Worm (Caenorhabditis elegans) whole organism, L2 larva: Measurements from ENCODE around the gene F20D6.10.

Experiments
- C34F6.9 ChIP-seq: fragments of 150-350 bp; optimal IDR thresholded peaks from 2 replicates; lab custom pipeline; 2014; ENCODE audit warnings: missing biosample characterization, missing genetic modification characterization
- Y55F3AM.14 ChIP-seq: fragments of 200-800 bp; sonication (Bioruptor generic); optimal IDR thresholded peaks from 2 replicates; lab custom pipeline; 2018; ENCODE audit warnings: mild to moderate bottlenecking, missing genetic modification characterization, missing compliant biosample characterization
- ZK546.5 ChIP-seq: sonication (generic microtip); optimal IDR thresholded peaks from 2 replicates; lab custom pipeline; 2017; ENCODE audit warnings: missing biosample characterization, missing genetic modification characterization
- alr-1 ChIP-seq: fragments of 150-350 bp; optimal IDR thresholded peaks from 2 replicates; lab custom pipeline; 2014; ENCODE audit warnings: missing biosample characterization, missing genetic modification characterization
- aly-2 ChIP-seq: fragments of 150-350 bp; optimal IDR thresholded peaks from 2 replicates; lab custom pipeline; 2014; ENCODE audit warnings: missing biosample characterization, missing genetic modification characterization
- blmp-1 ChIP-seq: sonication (generic microtip); optimal IDR thresholded peaks from 2 replicates; lab custom pipeline; 2017; ENCODE audit warnings: missing genetic modification characterization, mild to moderate bottlenecking, missing compliant biosample characterization, antibody characterized with exemption, moderate library complexity; ENCODE audit not compliant: insufficient read depth
- ceh-82 ChIP-seq: fragments of 150-350 bp; optimal IDR thresholded peaks from 2 replicates; lab custom pipeline; 2014; ENCODE audit warnings: missing biosample characterization, missing genetic modification characterization
- elt-1 ChIP-seq: fragments of 150-350 bp; optimal IDR thresholded peaks from 2 replicates; lab custom pipeline; 2014; ENCODE audit warnings: missing biosample characterization, missing genetic modification characterization
- elt-3 ChIP-seq: sonication (generic microtip); optimal IDR thresholded peaks from 2 replicates; lab custom pipeline; 2017; ENCODE audit warnings: missing biosample characterization, missing genetic modification characterization
- fos-1 ChIP-seq: fragments of 150-350 bp; optimal IDR thresholded peaks from 2 replicates; lab custom pipeline; 2014; ENCODE audit warnings: missing biosample characterization, missing genetic modification characterization
- gmeb-1 ChIP-seq: fragments of 150-350 bp; optimal IDR thresholded peaks from 2 replicates; lab custom pipeline; 2014; ENCODE audit warnings: missing biosample characterization, missing genetic modification characterization
- lin-39 ChIP-seq: fragments of 150-350 bp; optimal IDR thresholded peaks from 2 replicates; lab custom pipeline; 2014; ENCODE audit warnings: missing biosample characterization, missing genetic modification reagents, missing genetic modification characterization
- lsy-2 ChIP-seq, 2 experiments: fragments of 150-350 bp in 1 of 2; sonication (generic microtip) in 1 of 2; optimal IDR thresholded peaks; 2 replicates each; lab custom pipeline; 2014 to 2017; ENCODE audit warnings: missing biosample characterization in 2 of 2, missing genetic modification characterization in 2 of 2
- nhr-10 ChIP-seq: sonication (generic microtip); optimal IDR thresholded peaks from 2 replicates; lab custom pipeline; 2017; ENCODE audit warnings: missing biosample characterization, missing genetic modification characterization
- nhr-11 ChIP-seq: fragments of 150-350 bp; optimal IDR thresholded peaks from 2 replicates; lab custom pipeline; 2014; ENCODE audit warnings: missing biosample characterization, missing genetic modification characterization
- nhr-12 ChIP-seq: fragments of 150-350 bp; optimal IDR thresholded peaks from 2 replicates; lab custom pipeline; 2014; ENCODE audit warnings: missing biosample characterization, missing genetic modification characterization
- nhr-21 ChIP-seq: fragments of 150-350 bp; optimal IDR thresholded peaks from 2 replicates; lab custom pipeline; 2014; ENCODE audit warnings: missing biosample characterization, missing genetic modification characterization
- nhr-23 ChIP-seq: fragments of 150-350 bp; optimal IDR thresholded peaks from 2 replicates; lab custom pipeline; 2014; ENCODE audit warnings: missing biosample characterization, missing genetic modification reagents, missing genetic modification characterization
- nhr-25 ChIP-seq: fragments of 150-350 bp; sonication (generic microtip); optimal IDR thresholded peaks from 3 replicates; lab custom pipeline; 2014; ENCODE audit warnings: missing biosample characterization, missing genetic modification characterization
- nhr-77 ChIP-seq: fragments of 150-350 bp; optimal IDR thresholded peaks from 2 replicates; lab custom pipeline; 2014; ENCODE audit warnings: missing biosample characterization, missing genetic modification characterization
- sma-3 ChIP-seq: sonication (generic microtip); optimal IDR thresholded peaks from 2 replicates; lab custom pipeline; 2016; ENCODE audit warnings: missing genetic modification reagents, missing genetic modification characterization, missing compliant biosample characterization
- snpc-4 ChIP-seq: fragments of 150-350 bp; optimal IDR thresholded peaks from 2 replicates; lab custom pipeline; 2014; ENCODE audit warnings: missing biosample characterization, missing genetic modification characterization
- unc-39 ChIP-seq: fragments of 150-350 bp; optimal IDR thresholded peaks from 2 replicates; lab custom pipeline; 2014; ENCODE audit warnings: missing biosample characterization, missing genetic modification characterization
- unc-55 ChIP-seq: fragments of 150-350 bp; sonication (generic microtip); optimal IDR thresholded peaks from 3 replicates; lab custom pipeline; 2014; ENCODE audit warnings: missing biosample characterization, missing genetic modification reagents, missing genetic modification characterization
- unc-62 ChIP-seq: fragments of 150-350 bp; optimal IDR thresholded peaks from 2 replicates; lab custom pipeline; 2014; ENCODE audit warnings: missing biosample characterization, missing genetic modification reagents, missing genetic modification characterization
- zag-1 ChIP-seq: fragments of 150-350 bp; optimal IDR thresholded peaks from 2 replicates; lab custom pipeline; 2014; ENCODE audit warnings: missing biosample characterization, missing genetic modification characterization
- ztf-1 ChIP-seq: fragments of 200-800 bp; sonication (Bioruptor generic); conservative IDR thresholded peaks from 2 replicates; pipeline ENCODE4 v1.3.6; 2022; ENCODE audit warnings: missing genetic modification characterization, missing compliant biosample characterization
- ztf-11 ChIP-seq: sonication (generic microtip); optimal IDR thresholded peaks from 2 replicates; lab custom pipeline; 2017; ENCODE audit warnings: missing biosample characterization, missing genetic modification characterization
- ztf-4 ChIP-seq: fragments of 150-350 bp; optimal IDR thresholded peaks from 2 replicates; lab custom pipeline; 2014; ENCODE audit warnings: missing biosample characterization, missing genetic modification characterization

Gene F20D6.10

DNA sequence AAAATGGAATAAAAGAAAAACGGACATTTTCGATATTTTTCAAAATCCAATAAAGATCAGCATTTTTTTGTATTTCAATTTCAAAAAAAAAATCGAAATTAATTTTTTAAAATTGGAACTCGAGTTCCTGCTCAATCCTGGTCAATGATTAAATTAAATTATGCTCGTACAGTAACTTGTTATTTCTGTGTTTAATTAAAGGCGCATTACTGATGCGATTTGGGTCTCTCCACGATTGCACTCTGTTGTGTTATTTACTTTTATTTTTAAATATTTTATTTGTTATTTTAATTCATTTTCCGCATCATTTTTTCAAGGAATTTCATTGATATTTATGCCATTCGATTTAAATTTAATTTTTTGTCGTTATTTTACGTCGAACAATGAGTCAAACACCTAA, 17.5 kb downstream of the F20D6.10 start:
- TF ChIP-seq ZK546.5 (tag; lab: Kevin White, UChicago) (no peak), ztf-4 (no peak), lsy-2 (tag; optimal IDR thresholded peaks at IDR 0.05; lab: Kevin White, UChicago) (no peak), sma-3 (GFP tag; lab: Kevin White, UChicago) (no peak), ceh-82 (no peak), alr-1 (tag; lab: Kevin White, UChicago) (no peak), ztf-11 (tag; lab: Kevin White, UChicago) (no peak), nhr-10 (no peak), snpc-4 (tag; lab: Kevin White, UChicago) (no peak), nhr-25 (tag; lab: Kevin White, UChicago) (no peak)

DNA sequence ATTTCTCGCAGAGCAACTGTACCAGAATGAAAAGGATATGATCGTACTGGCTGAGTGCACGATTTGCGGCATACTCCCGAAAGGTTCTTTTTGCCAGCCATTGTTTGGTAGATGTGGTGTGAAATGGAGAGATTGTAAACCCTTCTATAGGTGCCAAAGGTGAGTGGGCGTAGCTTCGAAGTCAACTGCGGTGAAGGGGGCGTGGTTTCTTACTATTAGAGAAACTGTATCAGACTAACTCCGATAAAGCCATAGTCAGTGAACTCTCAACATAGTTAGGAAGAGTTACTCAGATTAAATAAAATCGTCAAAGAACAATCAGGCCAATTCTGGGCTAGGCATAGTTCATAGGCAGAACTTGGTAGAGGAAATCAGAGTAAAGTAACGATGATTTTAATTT, 18.4 kb downstream of the F20D6.10 start, which contains the start of gene F20D6.9:
F20D6.9 (minus strand) TSS at position 101 of the 400 bp plus-strand sequence.
- no peak for TF ChIP-seq gmeb-1 (tag; lab: Kevin White, UChicago)

DNA sequence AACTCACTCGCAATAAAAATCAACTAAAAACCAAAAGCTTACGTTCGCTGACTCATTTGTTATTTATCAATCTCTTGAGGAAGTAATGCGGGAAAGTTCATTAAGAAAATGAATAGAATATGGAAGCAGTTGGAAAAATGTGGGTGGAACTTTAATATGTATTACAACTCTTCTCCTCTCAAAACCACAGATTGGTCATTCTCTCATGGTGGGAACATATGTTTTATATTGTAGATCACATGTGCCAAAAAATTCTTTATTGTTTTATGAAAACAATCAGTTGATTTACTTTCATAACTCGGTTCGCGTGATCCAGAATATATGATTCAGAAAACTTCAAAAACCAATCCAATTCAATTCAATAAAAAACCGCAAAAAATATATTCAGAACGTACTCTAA, 24.1 kb downstream of the F20D6.10 start:
- no peak for TF ChIP-seq nhr-11 (tag; lab: Kevin White, UChicago)
- peak; percentile 42 for TF ChIP-seq unc-55
- no peak for TF ChIP-seq ztf-4
- TF ChIP-seq sma-3 (GFP tag; lab: Kevin White, UChicago): no peak
- TF ChIP-seq nhr-21 (tag; lab: Kevin White, UChicago): no peak
- TF ChIP-seq nhr-10: no peak
- TF ChIP-seq snpc-4 (tag; lab: Kevin White, UChicago): no peak
- TF ChIP-seq, all 48 proteins: peak for 1

DNA sequence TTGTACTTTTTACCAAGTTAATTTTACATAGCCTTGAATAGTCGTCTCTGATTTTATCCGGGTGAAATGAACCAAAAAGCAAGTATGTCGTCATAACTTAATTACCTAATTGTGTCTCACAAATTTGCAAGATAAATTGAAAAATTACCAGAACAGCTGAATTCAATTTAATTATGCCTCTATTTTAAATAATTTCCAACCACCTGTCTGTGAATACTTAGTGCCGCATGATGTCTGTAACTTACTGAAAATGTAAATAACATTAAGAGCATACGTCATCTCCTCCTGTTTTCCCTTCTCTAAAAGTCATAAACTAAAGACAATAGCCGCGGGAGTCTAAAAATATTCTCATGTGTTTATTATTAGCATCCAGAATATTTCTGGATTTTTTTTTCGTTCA, 25.4 kb downstream of the F20D6.10 start:
- no peak for TF ChIP-seq alr-1 (tag; lab: Kevin White, UChicago)
- TF ChIP-seq unc-62: no peak
- no peak for TF ChIP-seq fos-1 (tag; lab: Kevin White, UChicago)
- no peak for TF ChIP-seq nhr-23
- no peak for TF ChIP-seq ztf-1
- TF ChIP-seq unc-39: no peak
- no peak for TF ChIP-seq nhr-11 (tag; lab: Kevin White, UChicago)
- no peak for TF ChIP-seq elt-3 (tag; lab: Kevin White, UChicago)
- no peak for TF ChIP-seq C34F6.9 (tag; lab: Kevin White, UChicago)
- TF ChIP-seq lin-39: no peak

DNA sequence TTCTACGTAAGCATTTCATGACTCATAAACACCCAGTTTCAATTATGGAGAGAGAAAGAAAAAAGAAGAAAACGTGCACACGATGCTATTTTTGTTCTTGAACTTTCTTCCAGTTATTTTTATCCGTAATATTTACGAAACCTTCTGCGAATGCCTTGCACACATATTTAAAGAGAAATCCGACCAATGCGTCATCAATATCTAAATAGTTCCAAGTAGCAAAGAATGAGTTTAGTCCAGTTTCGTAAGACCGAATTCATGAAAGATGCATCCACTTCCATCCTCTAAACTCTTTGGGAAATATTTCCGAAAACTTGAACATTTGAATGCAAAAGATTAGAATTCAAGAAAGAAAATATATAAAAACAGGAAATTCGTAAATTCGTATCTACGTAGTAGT, 26.6 kb downstream of the F20D6.10 start:
- TF ChIP-seq nhr-21 (tag; lab: Kevin White, UChicago) (no peak), unc-55 (peak; percentile 56)

DNA sequence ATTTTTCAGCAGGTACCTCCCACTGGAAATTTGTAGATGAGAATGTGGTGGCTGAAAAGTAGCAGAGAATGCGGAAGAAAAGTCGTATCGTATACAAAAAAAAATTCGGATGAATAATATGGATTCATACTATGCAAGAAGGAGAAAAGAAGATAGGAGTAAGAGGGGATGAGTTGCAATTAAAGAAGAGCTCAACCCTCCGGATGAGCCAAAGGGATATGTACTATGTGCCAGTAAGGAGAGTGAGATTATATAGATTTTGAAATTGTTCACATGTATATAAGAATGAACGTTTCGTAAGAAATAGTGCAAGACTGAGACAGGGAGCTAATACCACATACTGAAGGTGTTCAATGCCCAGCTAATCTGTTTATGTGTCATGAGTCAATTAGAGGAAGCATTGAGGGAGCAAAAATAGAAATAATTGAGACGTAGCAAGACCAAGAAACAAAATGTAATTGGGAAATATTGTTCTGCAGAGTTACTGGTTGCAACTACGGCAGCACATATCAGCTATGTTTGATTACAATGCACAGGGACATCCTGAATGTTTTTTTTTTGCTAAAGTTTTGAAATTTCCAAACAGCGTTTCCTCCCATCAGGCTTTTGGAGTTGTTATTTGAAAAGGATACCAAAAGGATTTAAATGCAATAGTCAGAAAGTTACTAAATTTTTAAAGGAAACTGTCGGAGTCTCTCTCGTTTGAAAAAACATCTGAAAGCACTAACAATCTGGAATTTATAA, 27.3 kb downstream of the F20D6.10 start, which contains the start of gene F20D6.8:
F20D6.8 (minus strand) TSS at position 51 of the 744 bp plus-strand sequence.
- TF ChIP-seq aly-2 (no peak), nhr-12 (tag; lab: Kevin White, UChicago) (no peak), zag-1 (no peak), elt-1 (no peak)

DNA sequence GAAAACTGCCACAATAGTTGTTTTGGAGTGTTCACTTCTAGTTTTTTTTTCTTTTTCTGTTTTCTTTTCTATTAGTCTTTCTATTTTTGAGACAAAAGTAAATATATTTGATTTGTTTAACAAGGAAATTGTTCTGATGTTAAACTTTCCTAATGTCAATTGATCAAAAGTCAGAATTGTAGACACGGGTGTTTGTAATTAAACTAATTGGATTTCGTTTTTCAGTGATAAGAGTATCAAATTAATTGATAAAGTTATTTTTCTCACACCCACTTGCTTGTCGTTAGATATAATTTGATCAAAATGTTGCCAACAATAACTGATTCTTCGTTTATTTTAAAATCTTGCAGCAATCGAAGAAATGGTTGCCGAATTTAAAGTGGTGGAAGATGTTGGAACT, 32.5 kb downstream of the F20D6.10 start:
- TF ChIP-seq C34F6.9 (tag; lab: Kevin White, UChicago) (no peak), nhr-77 (tag; lab: Kevin White, UChicago) (no peak), Y55F3AM.14 (GFP tag; lab: Kevin White, UChicago) (no peak), blmp-1 (tag; lab: Kevin White, UChicago) (no peak), aly-2 (no peak), ZK546.5 (tag; lab: Kevin White, UChicago) (no peak)
